Worm (Caenorhabditis elegans) whole organism, L1 larva: ENCODE results near the gene col-139.
A peak's percentile ranks its signal among the peaks of the same experiment; 100 is the strongest.

Experiments
- Y116A8C.19 ChIP-seq: sonication (generic microtip); optimal IDR thresholded peaks from 2 replicates; lab custom pipeline; 2016; ENCODE audit warnings: missing compliant biosample characterization, missing genetic modification characterization, borderline replicate concordance
- aha-1 ChIP-seq: fragments of 150-350 bp; optimal IDR thresholded peaks from 2 replicates; lab custom pipeline; 2014; ENCODE audit warnings: missing biosample characterization, missing genetic modification characterization
- alr-1 ChIP-seq: fragments of 200-800 bp; sonication (Bioruptor generic); optimal IDR thresholded peaks from 2 replicates; lab custom pipeline; 2018; ENCODE audit warnings: borderline replicate concordance, mild to moderate bottlenecking, missing genetic modification characterization, missing compliant biosample characterization
- aly-2 ChIP-seq: fragments of 150-350 bp; optimal IDR thresholded peaks from 2 replicates; lab custom pipeline; 2014; ENCODE audit warnings: missing biosample characterization, missing genetic modification characterization
- blmp-1 ChIP-seq: fragments of 150-350 bp; optimal IDR thresholded peaks from 2 replicates; lab custom pipeline; 2014; ENCODE audit warnings: missing biosample characterization, missing genetic modification characterization
- ceh-63 ChIP-seq: fragments of 200-800 bp; sonication (Bioruptor generic); optimal IDR thresholded peaks from 2 replicates; lab custom pipeline; 2018; ENCODE audit warnings: mild to moderate bottlenecking, missing genetic modification characterization, missing compliant biosample characterization
- ceh-82 ChIP-seq, 3 experiments: fragments of 150-350 bp in 1 of 3; sonication (generic microtip) in 2 of 3; optimal IDR thresholded peaks; 2 replicates each; lab custom pipeline; 2014 to 2017; ENCODE audit warnings: missing biosample characterization in 3 of 3, missing genetic modification characterization in 3 of 3
- ces-1 ChIP-seq: fragments of 150-350 bp; optimal IDR thresholded peaks from 2 replicates; lab custom pipeline; 2014; ENCODE audit warnings: missing biosample characterization, missing genetic modification reagents, missing genetic modification characterization
- dsc-1 ChIP-seq: sonication (generic microtip); optimal IDR thresholded peaks from 2 replicates; lab custom pipeline; 2016; ENCODE audit warnings: mild to moderate bottlenecking, missing genetic modification characterization, missing compliant biosample characterization
- efl-1 ChIP-seq, 4 experiments: fragments of 150-350 bp; optimal IDR thresholded peaks in 3 of 4; peaks in 1 of 4; 1 replicate in 1 of 4; 2 replicates in 3 of 4; lab custom pipeline; 2014; ENCODE audit warnings: missing biosample characterization in 2 of 4, missing genetic modification characterization in 2 of 4, missing genetic modification reagents in 2 of 4
- efl-3 ChIP-seq: fragments of 200-800 bp; sonication (Bioruptor generic); optimal IDR thresholded peaks from 2 replicates; lab custom pipeline; 2018; ENCODE audit warnings: mild to moderate bottlenecking, missing genetic modification characterization, missing compliant biosample characterization
- egl-27 ChIP-seq, 2 experiments: fragments of 150-350 bp in 1 of 2; sonication (generic microtip); optimal IDR thresholded peaks; 3 replicates each; lab custom pipeline; 2017 to 2018; ENCODE audit warnings: missing biosample characterization in 2 of 2, missing genetic modification characterization in 2 of 2, missing genetic modification reagents in 2 of 2
- elt-2 ChIP-seq: sonication (generic microtip); optimal IDR thresholded peaks from 2 replicates; lab custom pipeline; 2016; ENCODE audit warnings: missing genetic modification characterization, mild to moderate bottlenecking, inconsistent platforms, missing compliant biosample characterization, missing genetic modification reagents
- ets-5 ChIP-seq: fragments of 200-800 bp; sonication (Bioruptor generic); IDR thresholded peaks from 2 replicates; pipeline ENCODE4 v1.3.6; 2022; ENCODE audit warnings: missing genetic modification characterization, missing compliant biosample characterization
- fkh-10 ChIP-seq: sonication (generic microtip); optimal IDR thresholded peaks from 2 replicates; lab custom pipeline; 2017; ENCODE audit warnings: missing biosample characterization, missing genetic modification reagents, missing genetic modification characterization
- hpl-2 ChIP-seq: fragments of 150-350 bp; optimal IDR thresholded peaks from 2 replicates; lab custom pipeline; 2014; ENCODE audit warnings: missing biosample characterization, missing genetic modification reagents, missing genetic modification characterization
- irx-1 ChIP-seq: sonication (generic microtip); optimal IDR thresholded peaks from 2 replicates; lab custom pipeline; 2016; ENCODE audit warnings: missing genetic modification characterization, missing compliant biosample characterization
- isw-1 ChIP-seq: fragments of 200-800 bp; sonication (Bioruptor generic); IDR thresholded peaks from 2 replicates; pipeline ENCODE4 v1.3.6; 2022; ENCODE audit warnings: missing genetic modification characterization, missing compliant biosample characterization
- jun-1 ChIP-seq: fragments of 150-350 bp; optimal IDR thresholded peaks from 2 replicates; lab custom pipeline; 2014; ENCODE audit warnings: missing biosample characterization, missing genetic modification reagents, missing genetic modification characterization
- lin-13 ChIP-seq: fragments of 150-350 bp; optimal IDR thresholded peaks from 2 replicates; lab custom pipeline; 2014; ENCODE audit warnings: missing biosample characterization, missing genetic modification reagents, missing genetic modification characterization
- lin-14 ChIP-seq: fragments of 200-800 bp; sonication (Bioruptor generic); optimal IDR thresholded peaks from 2 replicates; lab custom pipeline; 2018; ENCODE audit warnings: mild to moderate bottlenecking, missing genetic modification characterization, moderate library complexity, missing compliant biosample characterization
- lin-15B ChIP-seq: fragments of 150-350 bp; sonication (generic microtip); optimal IDR thresholded peaks from 3 replicates; lab custom pipeline; 2014; ENCODE audit warnings: missing biosample characterization, missing genetic modification characterization
- lin-35 ChIP-seq, 2 experiments: fragments of 150-350 bp; optimal IDR thresholded peaks; 2 replicates each; lab custom pipeline; 2014; ENCODE audit warnings: missing biosample characterization in 2 of 2, missing genetic modification characterization in 2 of 2, missing genetic modification reagents in 2 of 2
- lin-39 ChIP-seq: fragments of 150-350 bp; optimal IDR thresholded peaks from 2 replicates; lab custom pipeline; 2014; ENCODE audit warnings: missing biosample characterization, missing genetic modification reagents, missing genetic modification characterization
- lir-3 ChIP-seq: sonication (generic microtip); optimal IDR thresholded peaks from 2 replicates; lab custom pipeline; 2016; ENCODE audit warnings: mild to moderate bottlenecking, missing genetic modification characterization, moderate library complexity, missing compliant biosample characterization; ENCODE audit not compliant: poor library complexity
- lsy-2 ChIP-seq, 2 experiments: fragments of 150-350 bp; optimal IDR thresholded peaks; 2 replicates each; lab custom pipeline; 2014; ENCODE audit warnings: missing biosample characterization in 2 of 2, missing genetic modification characterization in 2 of 2
- mab-9 ChIP-seq: fragments of 200-800 bp; sonication (Bioruptor generic); IDR thresholded peaks from 2 replicates; pipeline ENCODE4 v1.3.6; 2022; ENCODE audit warnings: missing genetic modification reagents, missing genetic modification characterization, missing compliant biosample characterization
- mep-1 ChIP-seq: fragments of 150-350 bp; optimal IDR thresholded peaks from 2 replicates; lab custom pipeline; 2014; ENCODE audit warnings: missing biosample characterization, missing genetic modification characterization
- nhr-11 ChIP-seq: fragments of 150-350 bp; optimal IDR thresholded peaks from 2 replicates; lab custom pipeline; 2014; ENCODE audit warnings: missing biosample characterization, missing genetic modification characterization
- nhr-12 ChIP-seq: sonication (generic microtip); optimal IDR thresholded peaks from 2 replicates; lab custom pipeline; 2017; ENCODE audit warnings: missing biosample characterization, missing genetic modification characterization
- nhr-20 ChIP-seq: sonication (generic microtip); optimal IDR thresholded peaks from 2 replicates; lab custom pipeline; 2016; ENCODE audit warnings: mild to moderate bottlenecking, missing genetic modification characterization, missing compliant biosample characterization
- nhr-28 ChIP-seq: fragments of 150-350 bp; optimal IDR thresholded peaks from 2 replicates; lab custom pipeline; 2014; ENCODE audit warnings: missing biosample characterization, missing genetic modification characterization
- nhr-47 ChIP-seq: sonication (generic microtip); optimal IDR thresholded peaks from 2 replicates; lab custom pipeline; 2016; ENCODE audit warnings: mild to moderate bottlenecking, missing genetic modification characterization, moderate library complexity, missing compliant biosample characterization
- nhr-76 ChIP-seq: sonication (generic microtip); optimal IDR thresholded peaks from 2 replicates; lab custom pipeline; 2017; ENCODE audit warnings: missing biosample characterization, missing genetic modification characterization
- nhr-77 ChIP-seq: fragments of 150-350 bp; optimal IDR thresholded peaks from 2 replicates; lab custom pipeline; 2014; ENCODE audit warnings: missing biosample characterization, missing genetic modification characterization
- nhr-85 ChIP-seq: sonication (generic microtip); peaks from one replicate; lab custom pipeline; 2016; ENCODE audit warnings: missing genetic modification characterization, inconsistent platforms, missing compliant biosample characterization
- pag-3 ChIP-seq: sonication (generic microtip); optimal IDR thresholded peaks from 2 replicates; lab custom pipeline; 2017; ENCODE audit warnings: missing genetic modification characterization, mild to moderate bottlenecking, missing compliant biosample characterization, antibody characterized with exemption, borderline replicate concordance; ENCODE audit not compliant: insufficient read depth
- snpc-4 ChIP-seq: fragments of 150-350 bp; optimal IDR thresholded peaks from 2 replicates; lab custom pipeline; 2014; ENCODE audit warnings: missing biosample characterization, missing genetic modification characterization
- snu-23 ChIP-seq: sonication (generic microtip); optimal IDR thresholded peaks from 2 replicates; lab custom pipeline; 2016; ENCODE audit warnings: missing genetic modification characterization, missing compliant biosample characterization
- sox-4 ChIP-seq: sonication (generic microtip); optimal IDR thresholded peaks from 2 replicates; lab custom pipeline; 2016; ENCODE audit warnings: missing genetic modification characterization, missing compliant biosample characterization
- sptf-1 ChIP-seq: fragments of 150-350 bp; optimal IDR thresholded peaks from 2 replicates; lab custom pipeline; 2014; ENCODE audit warnings: missing biosample characterization, missing genetic modification characterization
- swsn-7 ChIP-seq: sonication (generic microtip); optimal IDR thresholded peaks from 2 replicates; lab custom pipeline; 2016; ENCODE audit warnings: missing genetic modification characterization, missing compliant biosample characterization
- tbx-2 ChIP-seq: sonication (generic microtip); optimal IDR thresholded peaks from 2 replicates; lab custom pipeline; 2016; ENCODE audit warnings: missing genetic modification characterization, missing compliant biosample characterization
- unc-30 ChIP-seq: sonication (generic microtip); optimal IDR thresholded peaks from 2 replicates; lab custom pipeline; 2017; ENCODE audit warnings: missing biosample characterization, missing genetic modification characterization
- unc-98 ChIP-seq: fragments of 200-800 bp; sonication (Bioruptor generic); IDR thresholded peaks from 2 replicates; pipeline ENCODE4 v1.3.6; 2022; ENCODE audit warnings: missing genetic modification characterization, missing compliant biosample characterization
- vab-15 ChIP-seq: sonication (generic microtip); optimal IDR thresholded peaks from 2 replicates; lab custom pipeline; 2017; ENCODE audit warnings: missing genotype, mild to moderate bottlenecking, missing genetic modification characterization, missing compliant biosample characterization
- xbp-1 ChIP-seq: sonication (generic microtip); optimal IDR thresholded peaks from 2 replicates; lab custom pipeline; 2016; ENCODE audit warnings: missing genetic modification characterization, missing compliant biosample characterization
- zag-1 ChIP-seq: fragments of 150-350 bp; optimal IDR thresholded peaks from 2 replicates; lab custom pipeline; 2014; ENCODE audit warnings: missing biosample characterization, missing genetic modification characterization
- ztf-11 ChIP-seq, 2 experiments: sonication (generic microtip); optimal IDR thresholded peaks; 2 replicates each; lab custom pipeline; 2016 to 2017; ENCODE audit warnings: missing genetic modification characterization in 2 of 2, missing biosample characterization in 1 of 2, missing compliant biosample characterization in 1 of 2

col-139 gene

ce11 chrV:4617260-4617659, 36.5 kb downstream of the col-139 start, which contains the start of gene sumv-2:
Gene sumv-2, plus strand, starts transcription at chrV:4617560.
- peak; percentile 5 for TF ChIP-seq nhr-85 (tag; lab: Kevin White, UChicago)
- no peak for TF ChIP-seq isw-1
- TF ChIP-seq pag-3 (tag; lab: Kevin White, UChicago) = no peak
- no peak for TF ChIP-seq tbx-2 (tag; lab: Kevin White, UChicago)
- no peak for TF ChIP-seq mab-9 (GFP tag; lab: Robert Waterston, UW)
- no peak for TF ChIP-seq alr-1
- no peak for TF ChIP-seq ceh-63 (GFP tag; lab: Kevin White, UChicago)

ce11 chrV:4615802-4616201, 38.0 kb downstream of the col-139 start, which contains the start of the genes Y61A9LA.10 and F54D11.4:
Gene Y61A9LA.10, minus strand, starts transcription at chrV:4615817.
Gene F54D11.4, plus strand, starts transcription at chrV:4616151.
- TF ChIP-seq lin-14 (GFP tag; lab: Kevin White, UChicago) = no peak
- TF ChIP-seq aha-1 (tag; lab: Kevin White, UChicago) = no peak
- no peak for TF ChIP-seq ces-1 (GFP tag; lab: Kevin White, UChicago)
- peak; percentile 63 for TF ChIP-seq snu-23 (GFP tag; lab: Kevin White, UChicago)
- no peak for TF ChIP-seq nhr-11
- peak; percentile 55 to 63 for TF ChIP-seq efl-1 (optimal IDR thresholded peaks at IDR 0.05; lab: Kevin White, UChicago)
- TF ChIP-seq efl-1 (GFP tag; optimal IDR thresholded peaks at IDR 0.05 in 1 of 2; lab: Kevin White, UChicago) = peak; percentile 66 to 94
- TF ChIP-seq zag-1 (tag; lab: Kevin White, UChicago) = no peak
- TF ChIP-seq ceh-82 (tag; optimal IDR thresholded peaks at IDR 0.05; lab: Kevin White, UChicago) = peak; percentile 34 to 52 (median 35)
- TF ChIP-seq sox-4 (tag; lab: Kevin White, UChicago) = peak; percentile 24
- TF ChIP-seq lin-13 = no peak
- TF ChIP-seq nhr-76 (tag; lab: Kevin White, UChicago) = no peak
- TF ChIP-seq xbp-1 (tag; lab: Kevin White, UChicago) = peak; percentile 74
- TF ChIP-seq nhr-85 (tag; lab: Kevin White, UChicago) = peak; percentile 79
- TF ChIP-seq fkh-10 (GFP tag; lab: Kevin White, UChicago) = no peak
- TF ChIP-seq egl-27 (tag; optimal IDR thresholded peaks at IDR 0.05; lab: Kevin White, UChicago) = no peak
- peak; percentile 13 for TF ChIP-seq snpc-4 (tag; lab: Kevin White, UChicago)
- no peak for TF ChIP-seq lir-3 (tag; lab: Kevin White, UChicago)
- peak; percentile 28 for TF ChIP-seq elt-2 (tag; lab: Kevin White, UChicago)
- no peak for TF ChIP-seq ceh-63 (GFP tag; lab: Kevin White, UChicago)
- no peak for TF ChIP-seq ets-5 (GFP tag; lab: Robert Waterston, UW)
- peak; percentile 80 for TF ChIP-seq nhr-47
- peak; percentile 66 for TF ChIP-seq dsc-1 (tag; lab: Kevin White, UChicago)
- no peak for TF ChIP-seq Y116A8C.19 (tag; lab: Kevin White, UChicago)
- TF ChIP-seq mep-1 (tag; lab: Kevin White, UChicago) = peak; percentile 84
- no peak for TF ChIP-seq pag-3 (tag; lab: Kevin White, UChicago)
- peak; percentile 54 to 75 for TF ChIP-seq lin-35 (GFP tag; optimal IDR thresholded peaks at IDR 0.05; lab: Kevin White, UChicago)
- no peak for TF ChIP-seq sptf-1 (tag; lab: Kevin White, UChicago)
- peak; percentile 39 for TF ChIP-seq blmp-1 (tag; lab: Kevin White, UChicago)
- TF ChIP-seq lin-39 (tag; lab: Kevin White, UChicago) = peak; percentile 32
- no peak for TF ChIP-seq nhr-28 (tag; lab: Kevin White, UChicago)
- peak; percentile 15 for TF ChIP-seq hpl-2 (GFP tag; lab: Kevin White, UChicago)
- TF ChIP-seq nhr-77 (tag; lab: Kevin White, UChicago) = no peak
- no peak for TF ChIP-seq unc-98 (GFP tag; lab: Robert Waterston, UW)
- peak; percentile 70 to 78 for TF ChIP-seq lsy-2 (tag; optimal IDR thresholded peaks at IDR 0.05; lab: Kevin White, UChicago)
- no peak for TF ChIP-seq ztf-11 (tag; optimal IDR thresholded peaks at IDR 0.05; lab: Kevin White, UChicago)
- peak; percentile 19; the same call in 1 of the 2 replicates for TF ChIP-seq isw-1
- TF ChIP-seq vab-15 = no peak
- no peak for TF ChIP-seq efl-3 (GFP tag; lab: Kevin White, UChicago)
- TF ChIP-seq alr-1 = no peak
- TF ChIP-seq nhr-20 (tag; lab: Kevin White, UChicago) = peak; percentile 59
- no peak for TF ChIP-seq aly-2 (tag; lab: Kevin White, UChicago)
- TF ChIP-seq nhr-12 (tag; lab: Kevin White, UChicago) = no peak
- peak; percentile 58 for TF ChIP-seq irx-1
- no peak for TF ChIP-seq unc-30 (tag; lab: Kevin White, UChicago)
- no peak for TF ChIP-seq mab-9 (GFP tag; lab: Robert Waterston, UW)
- TF ChIP-seq lin-15B (tag; lab: Kevin White, UChicago) = peak; percentile 36
- no peak for TF ChIP-seq jun-1 (tag; lab: Kevin White, UChicago)
- peak; percentile 67 for TF ChIP-seq swsn-7 (tag; lab: Kevin White, UChicago)
